Fruit fly (Drosophila melanogaster): ENCODE results near the gene Tssk.

- TF ChIP-seq CG10348 (GFP tag; IDR thresholded peaks at IDR 0.05) (peak; percentile 75), CG12605 (GFP tag; IDR thresholded peaks at IDR 0.05) (peak; percentile 80), gl (tag; optimal IDR thresholded peaks at IDR 0.05) (peak; percentile 85)
Measured at dm6 chr3R:18573699-18574259, 24.7 kb upstream of the Tssk start.

Measured in whole organism, pupa.